Fruit fly (Drosophila melanogaster): ENCODE measurements around the gene I-t.

The I-t gene

DNA sequence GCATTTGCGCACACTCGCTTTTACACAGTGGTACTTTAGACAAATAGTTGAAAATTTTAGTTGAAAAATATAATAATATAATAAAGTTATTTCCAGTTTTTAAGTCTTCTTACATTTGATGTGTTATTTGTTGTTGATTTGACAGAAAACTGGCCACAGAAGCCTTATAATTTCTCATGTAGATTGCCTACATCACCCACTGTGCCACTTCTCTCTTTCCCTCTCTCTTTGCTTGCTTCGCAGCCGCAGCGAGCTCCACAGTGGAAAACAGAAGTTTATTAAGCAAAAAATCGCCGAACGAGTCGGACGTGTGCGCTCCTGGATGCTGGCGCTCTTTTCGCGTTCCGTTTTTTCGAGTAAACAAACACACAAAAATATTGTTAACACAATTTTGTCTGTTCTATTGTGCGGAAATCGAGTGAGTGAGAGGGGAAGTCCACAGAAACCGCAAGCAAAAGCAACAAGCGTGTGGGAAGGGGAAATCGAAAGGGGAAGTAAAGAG, 47.9 kb upstream of the I-t start, which contains the start of gene CG42327 (continued):
- TF ChIP-seq Hr3 (GFP tag; optimal IDR thresholded peaks at IDR 0.05) (peak; percentile 92), Sin3A (optimal IDR thresholded peaks at IDR 0.05) (no peak), dm (GFP tag; optimal IDR thresholded peaks at IDR 0.05) (peak; percentile 65), cas (GFP tag; IDR thresholded peaks at IDR 0.05) (peak; percentile 78), CG13624 (GFP tag; optimal IDR thresholded peaks at IDR 0.05) (peak; percentile 52), Rx (GFP tag; IDR thresholded peaks at IDR 0.05) (peak; percentile 94), CG17912 (GFP tag; optimal IDR thresholded peaks at IDR 0.05) (peak; percentile 53), CG11723 (GFP tag; optimal IDR thresholded peaks at IDR 0.05) (peak; percentile 86), fu2 (GFP tag; optimal IDR thresholded peaks at IDR 0.05) (peak; percentile 65), CG5953 (GFP tag; IDR thresholded peaks at IDR 0.05) (peak; percentile 98), slbo (GFP tag; IDR thresholded peaks at IDR 0.05) (peak; percentile 90), eve (GFP tag; optimal IDR thresholded peaks at IDR 0.05) (peak in 1 of 2 experiments; percentile 80), dimm (GFP tag; IDR thresholded peaks at IDR 0.05) (peak; percentile 77), sob (GFP tag; IDR thresholded peaks at IDR 0.05) (peak; percentile 93), CG6175 (GFP tag; IDR thresholded peaks at IDR 0.05) (peak; percentile 78; the same call in 2 of the 3 replicates), Opbp (GFP tag; IDR thresholded peaks at IDR 0.05; ENCODE audit: partially characterized antibody) (0 out of 3 replicates have a peak, but pooled peaks have one; percentile 43), CG7963 (GFP tag; IDR thresholded peaks at IDR 0.05; ENCODE audit: partially characterized antibody) (no peak), CrebB (tag; optimal IDR thresholded peaks at IDR 0.05) (peak; percentile 84), hth (optimal IDR thresholded peaks at IDR 0.05) (no peak), CG12155 (GFP tag; optimal IDR thresholded peaks at IDR 0.05) (peak; percentile 85), slp2 (GFP tag; optimal IDR thresholded peaks at IDR 0.05) (peak; percentile 86), BEAF-32 (GFP tag; optimal IDR thresholded peaks at IDR 0.05) (no peak), Scr (GFP tag; IDR thresholded peaks at IDR 0.05; ENCODE audit: partially characterized antibody) (0 out of 2 replicates have a peak, but pooled peaks have one; percentile 47), Sry-δ (GFP tag; optimal IDR thresholded peaks at IDR 0.05) (peak; percentile 1), Usf (GFP tag; optimal IDR thresholded peaks at IDR 0.05) (peak; percentile 61), CG18599 (GFP tag; optimal IDR thresholded peaks at IDR 0.05) (peak; percentile 95), HLH4C (GFP tag; IDR thresholded peaks at IDR 0.05; ENCODE audit: partially characterized antibody) (peak; percentile 41; the same call in 2 of the 3 replicates), cato (GFP tag; optimal IDR thresholded peaks at IDR 0.05; ENCODE audit: borderline replicate concordance) (peak; percentile 90), MESR4 (GFP tag; optimal IDR thresholded peaks at IDR 0.05) (peak; percentile 37), corto (GFP tag; optimal IDR thresholded peaks at IDR 0.05) (peak; percentile 92), abd-A (tag; optimal IDR thresholded peaks at IDR 0.05) (peak; percentile 58), Drgx (GFP tag; IDR thresholded peaks at IDR 0.05) (peak; percentile 98), CG32532 (GFP tag; IDR thresholded peaks at IDR 0.05) (peak; percentile 93), Aef1 (GFP tag; IDR thresholded peaks at IDR 0.05) (peak; percentile 84), en (GFP tag; optimal IDR thresholded peaks at IDR 0.05) (peak; percentile 66), CG8388 (GFP tag; optimal IDR thresholded peaks at IDR 0.05) (peak; percentile 97), nau (GFP tag; optimal IDR thresholded peaks at IDR 0.05) (peak; percentile 91), CG1602 (GFP tag; optimal IDR thresholded peaks at IDR 0.05) (peak; percentile 92), Xbp1 (GFP tag; optimal IDR thresholded peaks at IDR 0.05) (peak; percentile 96), mam (GFP tag; optimal IDR thresholded peaks at IDR 0.05) (peak; percentile 47), usp (GFP tag; optimal IDR thresholded peaks at IDR 0.05) (no peak), CG3726 (GFP tag; IDR thresholded peaks at IDR 0.05) (peak; percentile 93), CG2129 (GFP tag; IDR thresholded peaks at IDR 0.05; ENCODE audit: partially characterized antibody) (no peak), wor (GFP tag; IDR thresholded peaks at IDR 0.05) (peak; percentile 93), ken (GFP tag; IDR thresholded peaks at IDR 0.05) (peak; percentile 97), CG10979 (tag; optimal IDR thresholded peaks at IDR 0.05) (peak; percentile 96), CG17328 (GFP tag; IDR thresholded peaks at IDR 0.05) (peak; percentile 98), CG31365 (tag; optimal IDR thresholded peaks at IDR 0.05) (peak; percentile 54), tna (GFP tag; IDR thresholded peaks at IDR 0.05; ENCODE audit: partially characterized antibody) (peak; percentile 54; the same call in 1 of the 2 replicates), Eip74EF (GFP tag; optimal IDR thresholded peaks at IDR 0.05) (peak in 1 of 2 experiments; percentile 88)
